Fruit fly (Drosophila melanogaster): ENCODE data around the gene CG5665.

The CG5665 gene

DNA sequence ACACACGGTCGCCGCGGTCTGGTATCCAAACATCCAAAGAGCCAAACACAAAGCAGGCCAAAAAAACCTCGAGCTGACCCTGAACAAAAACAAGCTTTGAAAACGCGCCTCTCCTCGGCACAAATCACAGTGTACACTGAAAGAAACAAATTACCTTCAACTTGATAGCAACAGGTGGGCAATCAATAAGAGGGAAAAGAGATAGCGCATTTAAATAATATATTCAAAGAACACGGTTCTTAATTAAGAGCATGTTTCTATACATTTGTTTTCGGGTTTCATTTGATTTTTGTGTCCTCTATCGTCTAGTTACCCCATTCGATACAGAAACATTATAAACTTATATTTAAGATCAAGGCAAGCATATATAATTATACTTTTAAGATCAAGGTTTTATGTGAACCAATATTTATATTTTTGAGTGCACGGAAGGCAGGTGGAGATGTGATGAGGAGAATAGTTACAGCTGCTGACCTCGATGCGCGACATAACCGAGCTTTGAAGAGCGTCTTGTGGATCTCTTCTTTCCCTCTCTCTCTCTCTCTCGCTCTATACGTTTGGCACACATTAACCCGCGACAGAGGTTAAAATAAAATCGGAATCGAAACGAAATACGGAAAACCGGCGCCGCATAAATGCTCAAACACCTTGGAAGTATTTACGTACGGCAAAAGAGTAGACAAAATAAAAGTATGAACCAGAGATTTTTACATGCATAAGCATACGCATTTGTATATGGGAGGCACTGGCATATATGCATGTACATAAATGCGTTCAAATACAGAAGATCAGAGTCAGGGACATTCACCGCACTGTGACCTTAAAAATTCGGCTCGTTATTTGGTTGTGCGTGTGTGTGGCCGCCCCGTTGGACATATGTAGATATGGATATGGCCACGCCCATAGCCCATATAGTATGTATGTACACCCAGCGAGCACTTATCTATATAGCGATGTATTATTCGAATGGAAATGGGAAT, 40.2 kb downstream of the CG5665 start (continued):
- TF ChIP-seq Sox15 (GFP tag; optimal IDR thresholded peaks at IDR 0.05) (peak; percentile 70), CG6808 (GFP tag; optimal IDR thresholded peaks at IDR 0.05) (peak; percentile 65), CG11294 (GFP tag; IDR thresholded peaks at IDR 0.05) (peak; percentile 65; the same call in 1 of the 2 replicates), CG6792 (GFP tag; optimal IDR thresholded peaks at IDR 0.05) (peak; percentile 78), salr (GFP tag; optimal IDR thresholded peaks at IDR 0.05) (peak; percentile 34 to 85), CG8632 (GFP tag; optimal IDR thresholded peaks at IDR 0.05) (peak; percentile 79), CG4318 (GFP tag; optimal IDR thresholded peaks at IDR 0.05) (peak; percentile 88), pdm3 (GFP tag; optimal IDR thresholded peaks at IDR 0.05) (peak; percentile 85), eg (GFP tag; IDR thresholded peaks at IDR 0.05) (peak; percentile 77), CG11762 (GFP tag; optimal IDR thresholded peaks at IDR 0.05; ENCODE audit: insufficient read depth) (peak; percentile 77), CG10631 (GFP tag; optimal IDR thresholded peaks at IDR 0.05) (peak; percentile 82), CG6163 (GFP tag; IDR thresholded peaks at IDR 0.05) (peak; percentile 64), Eip75B (GFP tag; optimal IDR thresholded peaks at IDR 0.05) (peak; percentile 88), CG3919 (GFP tag; optimal IDR thresholded peaks at IDR 0.05) (peak; percentile 84), cyc (GFP tag; optimal IDR thresholded peaks at IDR 0.05) (peak; percentile 59), svp (GFP tag) (peak; percentile 89), CG10669 (GFP tag; optimal IDR thresholded peaks at IDR 0.05) (peak; percentile 70), acj6 (GFP tag; optimal IDR thresholded peaks at IDR 0.05) (peak; percentile 81), Hr39 (GFP tag; optimal IDR thresholded peaks at IDR 0.05) (peak; percentile 65), CG6276 (GFP tag; optimal IDR thresholded peaks at IDR 0.05) (peak; percentile 84), esn (GFP tag; optimal IDR thresholded peaks at IDR 0.05) (peak; percentile 79), net (GFP tag; optimal IDR thresholded peaks at IDR 0.05) (peak; percentile 81), ss (GFP tag; optimal IDR thresholded peaks at IDR 0.05) (peak in 1 of 2 experiments; percentile 54), achi (GFP tag; optimal IDR thresholded peaks at IDR 0.05) (peak; percentile 80), CG7368 (GFP tag; optimal IDR thresholded peaks at IDR 0.05) (peak; percentile 74), Eip78C (GFP tag) (peak; percentile 95), Smox (GFP tag; optimal IDR thresholded peaks at IDR 0.05) (peak; percentile 75), Met (GFP tag; optimal IDR thresholded peaks at IDR 0.05) (peak; percentile 76), CG8319 (GFP tag; optimal IDR thresholded peaks at IDR 0.05) (peak; percentile 69), CG6854 (GFP tag; optimal IDR thresholded peaks at IDR 0.05) (peak; percentile 2), CG1621 (tag; optimal IDR thresholded peaks at IDR 0.05) (peak; percentile 39), Gug (GFP tag; IDR thresholded peaks at IDR 0.05) (peak; percentile 52; the same call in 1 of the 2 replicates), Ets96B (tag; optimal IDR thresholded peaks at IDR 0.05) (peak; percentile 79), Ets21C (GFP tag; optimal IDR thresholded peaks at IDR 0.05) (peak; percentile 50), dac (GFP tag; optimal IDR thresholded peaks at IDR 0.05) (peak; percentile 82), Blimp-1 (GFP tag; optimal IDR thresholded peaks at IDR 0.05) (no peak), Eip93F (GFP tag; optimal IDR thresholded peaks at IDR 0.05) (peak; percentile 11), CG3032 (tag; optimal IDR thresholded peaks at IDR 0.05) (peak; percentile 72)

DNA sequence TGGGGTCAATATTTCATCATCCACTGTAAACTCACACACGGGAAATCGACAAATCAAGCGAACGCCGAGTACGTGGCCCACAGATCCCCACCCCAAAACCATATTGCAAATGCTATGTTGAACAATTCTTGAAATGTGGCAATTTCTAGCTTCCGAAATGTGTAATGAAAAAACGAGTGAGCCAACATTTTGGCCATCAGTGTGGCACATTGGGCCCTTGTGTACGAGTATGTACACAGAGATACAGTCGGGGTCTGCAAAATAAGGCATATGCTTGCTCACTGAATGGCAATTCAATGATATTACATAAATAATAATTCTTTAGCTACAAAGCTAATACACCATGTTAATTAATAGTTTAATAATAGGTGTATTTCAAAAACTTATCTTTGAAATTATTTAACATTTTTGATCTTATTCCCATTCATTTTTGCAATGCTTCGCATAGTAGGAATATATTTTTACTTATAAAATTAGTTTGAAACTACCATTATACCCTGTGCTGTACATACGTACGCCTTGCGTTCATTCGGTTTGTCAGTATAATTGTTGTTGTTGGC, 41.3 kb downstream of the CG5665 start:
- peak; percentile 89 for TF ChIP-seq Ets96B (tag; optimal IDR thresholded peaks at IDR 0.05)
- peak; percentile 84 for TF ChIP-seq CG16779 (tag; optimal IDR thresholded peaks at IDR 0.05)
- TF ChIP-seq CG6854 (GFP tag; optimal IDR thresholded peaks at IDR 0.05) = peak; percentile 75
- peak; percentile 75 for TF ChIP-seq Blimp-1 (GFP tag; optimal IDR thresholded peaks at IDR 0.05)
- TF ChIP-seq CG6163 (GFP tag; IDR thresholded peaks at IDR 0.05) = peak; percentile 84
- peak; percentile 83 for TF ChIP-seq CG11294 (GFP tag; IDR thresholded peaks at IDR 0.05)
- TF ChIP-seq CG3919 (GFP tag; optimal IDR thresholded peaks at IDR 0.05) = peak; percentile 93
- TF ChIP-seq CG11902 (GFP tag; optimal IDR thresholded peaks at IDR 0.05) = peak; percentile 88
- TF ChIP-seq CG15336 (GFP tag; IDR thresholded peaks at IDR 0.05) = peak; percentile 92
- peak; percentile 88 for TF ChIP-seq fkh (GFP tag; optimal IDR thresholded peaks at IDR 0.05)
- peak; percentile 89 for TF ChIP-seq CG6808 (GFP tag; optimal IDR thresholded peaks at IDR 0.05)
- TF ChIP-seq Gug (GFP tag; IDR thresholded peaks at IDR 0.05) = peak; percentile 85
- peak; percentile 87 for TF ChIP-seq eg (GFP tag; IDR thresholded peaks at IDR 0.05)
- peak; percentile 92 for TF ChIP-seq Smox (GFP tag; optimal IDR thresholded peaks at IDR 0.05)
- TF ChIP-seq fd85E (GFP tag; optimal IDR thresholded peaks at IDR 0.05) = peak; percentile 82
- TF ChIP-seq Eip78C (GFP tag) = peak; percentile 99
- TF ChIP-seq CG4318 (GFP tag; optimal IDR thresholded peaks at IDR 0.05) = peak; percentile 87
- TF ChIP-seq Hr38 (GFP tag; optimal IDR thresholded peaks at IDR 0.05) = peak; percentile 60
- TF ChIP-seq CG3032 (tag; optimal IDR thresholded peaks at IDR 0.05) = peak; percentile 90
- peak; percentile 92 for TF ChIP-seq Met (GFP tag; optimal IDR thresholded peaks at IDR 0.05)
- TF ChIP-seq CG10669 (GFP tag; optimal IDR thresholded peaks at IDR 0.05) = peak; percentile 85
- TF ChIP-seq CG6276 (GFP tag; optimal IDR thresholded peaks at IDR 0.05) = peak; percentile 93
- TF ChIP-seq Hr39 (GFP tag; optimal IDR thresholded peaks at IDR 0.05) = peak; percentile 91
- TF ChIP-seq salr (GFP tag; optimal IDR thresholded peaks at IDR 0.05) = peak; percentile 67 to 94
- TF ChIP-seq CG10631 (GFP tag; optimal IDR thresholded peaks at IDR 0.05) = peak; percentile 91
- peak; percentile 96 for TF ChIP-seq OdsH (GFP tag; optimal IDR thresholded peaks at IDR 0.05)

All from whole organism, prepupa.